Fruit fly (Drosophila melanogaster) whole organism, embryonic: ENCODE measurements around the gene pes.

Experiments
- CG10267 ChIP-seq: fragments of 200-800 bp; sonication (Bioruptor generic); optimal IDR thresholded peaks from 2 replicates; lab custom pipeline; 2018; ENCODE audit warnings: missing biosample characterization, mild to moderate bottlenecking, missing genetic modification characterization, moderate library complexity
- CG10462 ChIP-seq: fragments of 200-800 bp; sonication (Bioruptor generic); optimal IDR thresholded peaks from 2 replicates; lab custom pipeline; 2016; ENCODE audit warnings: missing biosample characterization, missing genetic modification characterization
- CG11696 ChIP-seq: fragments of 200-800 bp; sonication (Bioruptor generic); IDR thresholded peaks from 2 replicates; pipeline ENCODE4 v1.3.6; 2022; ENCODE audit warnings: missing biosample characterization, missing genetic modification characterization
- CG11723 ChIP-seq: fragments of 200-800 bp; sonication (Bioruptor generic); optimal IDR thresholded peaks from 2 replicates; lab custom pipeline; 2017; ENCODE audit warnings: missing biosample characterization, mild to moderate bottlenecking, missing genetic modification characterization
- CG15073 ChIP-seq: fragments of 200-800 bp; sonication (Bioruptor generic); optimal IDR thresholded peaks from 2 replicates; lab custom pipeline; 2016; ENCODE audit warnings: missing biosample characterization, missing genetic modification characterization
- CG17328 ChIP-seq: fragments of 200-800 bp; sonication (Bioruptor generic); IDR thresholded peaks from 2 replicates; pipeline ENCODE4 v1.3.6; 2022; ENCODE audit warnings: missing biosample characterization, missing genetic modification characterization
- CG1832 ChIP-seq: fragments of 200-800 bp; sonication (Bioruptor generic); optimal IDR thresholded peaks from 2 replicates; lab custom pipeline; 2017; ENCODE audit warnings: missing biosample characterization, mild to moderate bottlenecking, missing genetic modification characterization, inconsistent platforms
- CG2116 ChIP-seq: fragments of 200-800 bp; sonication (Bioruptor generic); optimal IDR thresholded peaks from 3 replicates; lab custom pipeline; 2018; ENCODE audit warnings: missing biosample characterization, mild to moderate bottlenecking, missing genetic modification characterization
- CG2202 ChIP-seq: fragments of 200-800 bp; sonication (Bioruptor generic); optimal IDR thresholded peaks from 2 replicates; lab custom pipeline; 2018; ENCODE audit warnings: missing biosample characterization, mild to moderate bottlenecking, missing genetic modification characterization
- CG2712 ChIP-seq: fragments of 200-800 bp; optimal IDR thresholded peaks from 3 replicates; lab custom pipeline; 2019; ENCODE audit warnings: missing biosample characterization, mild to moderate bottlenecking, missing genetic modification characterization, moderate library complexity
- CG34224 ChIP-seq: fragments of 200-800 bp; sonication (Bioruptor generic); IDR thresholded peaks from 3 replicates; pipeline ENCODE4 v1.3.6; 2022; ENCODE audit warnings: missing biosample characterization, missing genetic modification characterization; ENCODE audit not compliant: partially characterized antibody
- CG3838 ChIP-seq: fragments of 200-800 bp; sonication (Bioruptor generic); optimal IDR thresholded peaks from 3 replicates; lab custom pipeline; 2016; ENCODE audit warnings: missing biosample characterization, missing genetic modification characterization
- CG3847 ChIP-seq: fragments of 200-800 bp; sonication (Bioruptor generic); IDR thresholded peaks from 2 replicates; pipeline ENCODE4 v1.3.6; 2022; ENCODE audit warnings: missing biosample characterization, missing genetic modification characterization
- CG4360 ChIP-seq: fragments of 200-800 bp; sonication (Bioruptor generic); IDR thresholded peaks from 2 replicates; pipeline ENCODE4 v1.3.6; 2022; ENCODE audit warnings: missing biosample characterization, missing genetic modification characterization
- CG6272 ChIP-seq: fragments of 200-800 bp; sonication (Bioruptor generic); IDR thresholded peaks from 2 replicates; pipeline ENCODE4 v1.3.6; 2022; ENCODE audit warnings: missing biosample characterization, missing genetic modification characterization
- CG6654 ChIP-seq: fragments of 200-800 bp; sonication (Bioruptor generic); optimal IDR thresholded peaks from 2 replicates; lab custom pipeline; 2017; ENCODE audit warnings: missing biosample characterization, mild to moderate bottlenecking, missing genetic modification characterization
- CG6765 ChIP-seq: fragments of 200-800 bp; sonication (Bioruptor generic); optimal IDR thresholded peaks from 3 replicates; lab custom pipeline; 2017; ENCODE audit warnings: missing biosample characterization, mild to moderate bottlenecking, missing genetic modification characterization
- CG6791 ChIP-seq: fragments of 200-800 bp; sonication (Bioruptor generic); IDR thresholded peaks from 3 replicates; pipeline ENCODE4 v1.3.6; 2022; ENCODE audit warnings: missing biosample characterization, missing genetic modification characterization; ENCODE audit not compliant: partially characterized antibody
- CG7987 ChIP-seq: fragments of 200-800 bp; sonication (Bioruptor generic); optimal IDR thresholded peaks from 2 replicates; lab custom pipeline; 2018; ENCODE audit warnings: missing biosample characterization, mild to moderate bottlenecking, missing genetic modification characterization, moderate library complexity
- CG8924 ChIP-seq: fragments of 200-800 bp; optimal IDR thresholded peaks from 3 replicates; lab custom pipeline; 2019; ENCODE audit warnings: missing biosample characterization, mild to moderate bottlenecking, missing genetic modification characterization, moderate library complexity
- D ChIP-seq, 2 experiments: fragments of 200-800 bp in 1 of 2; fragments of >200 bp in 1 of 2; sonication (Bioruptor generic) in 1 of 2; optimal IDR thresholded peaks; 2 replicates in 1 of 2; 3 replicates in 1 of 2; lab custom pipeline; 2017; ENCODE audit warnings: mild to moderate bottlenecking in 1 of 2, missing biosample characterization in 1 of 2, missing genetic modification characterization in 1 of 2, missing genetic modification reagents in 1 of 2
- Dad ChIP-seq: fragments of 200-800 bp; sonication (Bioruptor generic); optimal IDR thresholded peaks from 3 replicates; lab custom pipeline; 2016; ENCODE audit warnings: missing biosample characterization, missing genetic modification characterization
- Dll ChIP-seq: fragments of 200-800 bp; sonication (Bioruptor generic); IDR thresholded peaks from 4 replicates; pipeline ENCODE4 v1.3.6; 2022; ENCODE audit warnings: missing biosample characterization, missing genetic modification characterization; ENCODE audit not compliant: partially characterized antibody
- Doc2 ChIP-seq: fragments of 200-800 bp; sonication (Bioruptor generic); IDR thresholded peaks from 2 replicates; pipeline ENCODE4 v1.3.6; 2022; ENCODE audit warnings: missing biosample characterization, missing genetic modification characterization
- Dref ChIP-seq: fragments of 200-800 bp; sonication (Bioruptor generic); IDR thresholded peaks from 2 replicates; pipeline ENCODE4 v1.3.6; 2022; ENCODE audit warnings: missing biosample characterization, missing genetic modification characterization
- Ets97D ChIP-seq: fragments of 200-800 bp; sonication (Bioruptor generic); optimal IDR thresholded peaks from 3 replicates; lab custom pipeline; 2016; ENCODE audit warnings: missing biosample characterization, missing genetic modification characterization
- Fer3 ChIP-seq: fragments of 200-800 bp; sonication (Bioruptor generic); optimal IDR thresholded peaks from 2 replicates; lab custom pipeline; 2018; ENCODE audit warnings: missing biosample characterization, mild to moderate bottlenecking, missing genetic modification characterization, moderate library complexity
- Gsc ChIP-seq: fragments of 200-800 bp; sonication (Bioruptor generic); IDR thresholded peaks from 2 replicates; pipeline ENCODE4 v1.3.6; 2022; ENCODE audit warnings: missing biosample characterization, missing genetic modification characterization
- H15 ChIP-seq: fragments of 200-800 bp; sonication (Bioruptor generic); IDR thresholded peaks from 3 replicates; pipeline ENCODE4 v1.3.6; 2022; ENCODE audit warnings: missing biosample characterization, missing genetic modification characterization
- HLH3B ChIP-seq: fragments of 200-800 bp; sonication (Bioruptor generic); IDR thresholded peaks from 2 replicates; pipeline ENCODE4 v1.3.6; 2022; ENCODE audit warnings: missing biosample characterization, missing genetic modification characterization
- Hand ChIP-seq: fragments of 200-800 bp; sonication (Bioruptor generic); optimal IDR thresholded peaks from 2 replicates; lab custom pipeline; 2017; ENCODE audit warnings: mild to moderate bottlenecking, missing biosample characterization, missing genetic modification reagents, missing genetic modification characterization
- Lhr ChIP-seq: fragments of 200-800 bp; sonication (Bioruptor generic); optimal IDR thresholded peaks from 3 replicates; lab custom pipeline; 2017; ENCODE audit warnings: mild to moderate bottlenecking, missing biosample characterization, missing genetic modification reagents, missing genetic modification characterization
- Spps ChIP-seq: fragments of 200-800 bp; sonication (Bioruptor generic); optimal IDR thresholded peaks from 2 replicates; lab custom pipeline; 2018; ENCODE audit warnings: missing biosample characterization, mild to moderate bottlenecking, missing genetic modification characterization
- croc ChIP-seq: fragments of 200-800 bp; sonication (Bioruptor generic); conservative IDR thresholded peaks from 3 replicates; pipeline ENCODE4 v1.3.6; 2022; ENCODE audit warnings: missing biosample characterization, missing genetic modification characterization
- danr ChIP-seq: fragments of 200-800 bp; sonication (Bioruptor generic); IDR thresholded peaks from 2 replicates; pipeline ENCODE4 v1.3.6; 2022; ENCODE audit warnings: missing biosample characterization, missing genetic modification characterization
- eyg ChIP-seq: fragments of 200-800 bp; sonication (Bioruptor generic); optimal IDR thresholded peaks from 3 replicates; lab custom pipeline; 2016; ENCODE audit warnings: missing biosample characterization, missing genetic modification characterization
- gro ChIP-seq: fragments of 200-800 bp; sonication (Bioruptor generic); optimal IDR thresholded peaks from 2 replicates; lab custom pipeline; 2016; ENCODE audit warnings: missing biosample characterization, missing genetic modification characterization
- klu ChIP-seq: fragments of 200-800 bp; sonication (Bioruptor generic); IDR thresholded peaks from 2 replicates; pipeline ENCODE4 v1.3.6; 2022; ENCODE audit warnings: missing biosample characterization, missing genetic modification characterization
- peb ChIP-seq: fragments of 200-800 bp; sonication (Bioruptor generic); IDR thresholded peaks from 2 replicates; pipeline ENCODE4 v1.3.6; 2022; ENCODE audit warnings: missing biosample characterization, missing genetic modification characterization
- prd ChIP-seq, 3 experiments: fragments of >200 bp in 2 of 3; fragments of 200-800 bp in 1 of 3; sonication (Bioruptor generic) in 1 of 3; optimal IDR thresholded peaks in 2 of 3; IDR thresholded peaks in 1 of 3; 2 replicates in 2 of 3; 3 replicates in 1 of 3; pipeline versions ENCODE4 v1.3.6 to Lab custom; 2017 to 2022; ENCODE audit warnings: missing biosample characterization in 1 of 3, missing genetic modification characterization in 1 of 3
- psq ChIP-seq: fragments of 200-800 bp; sonication (Bioruptor generic); optimal IDR thresholded peaks from 2 replicates; lab custom pipeline; 2017; ENCODE audit warnings: missing biosample characterization, missing genetic modification characterization
- row ChIP-seq: fragments of 200-800 bp; sonication (Bioruptor generic); IDR thresholded peaks from 3 replicates; pipeline ENCODE4 v1.3.6; 2022; ENCODE audit warnings: missing biosample characterization, missing genetic modification characterization
- schlank ChIP-seq: fragments of 200-800 bp; sonication (Bioruptor generic); optimal IDR thresholded peaks from 2 replicates; lab custom pipeline; 2018; ENCODE audit warnings: missing biosample characterization, mild to moderate bottlenecking, missing genetic modification characterization
- slbo ChIP-seq: fragments of 200-800 bp; sonication (Bioruptor generic); IDR thresholded peaks from 2 replicates; pipeline ENCODE4 v1.3.6; 2022; ENCODE audit warnings: missing biosample characterization, missing genetic modification characterization
- tgo ChIP-seq: fragments of 200-800 bp; sonication (Bioruptor generic); IDR thresholded peaks from 3 replicates; pipeline ENCODE4 v1.3.6; 2022; ENCODE audit warnings: missing biosample characterization, missing genetic modification characterization
- tio ChIP-seq: fragments of 200-800 bp; sonication (Bioruptor generic); optimal IDR thresholded peaks from 2 replicates; lab custom pipeline; 2017; ENCODE audit warnings: missing biosample characterization, missing genetic modification characterization, inconsistent platforms
- tna ChIP-seq: fragments of 200-800 bp; sonication (Bioruptor generic); IDR thresholded peaks from 2 replicates; pipeline ENCODE4 v1.3.6; 2022; ENCODE audit warnings: missing biosample characterization, missing genetic modification characterization; ENCODE audit not compliant: partially characterized antibody
- z ChIP-seq: fragments of 200-800 bp; sonication (Bioruptor generic); IDR thresholded peaks from 3 replicates; pipeline ENCODE4 v1.3.6; 2022; ENCODE audit warnings: missing biosample characterization, missing genetic modification characterization
- zfh1 ChIP-seq: fragments of 200-800 bp; sonication (Bioruptor generic); IDR thresholded peaks from 3 replicates; pipeline ENCODE4 v1.3.6; 2022; ENCODE audit warnings: missing biosample characterization, missing genetic modification characterization

pes gene

DNA sequence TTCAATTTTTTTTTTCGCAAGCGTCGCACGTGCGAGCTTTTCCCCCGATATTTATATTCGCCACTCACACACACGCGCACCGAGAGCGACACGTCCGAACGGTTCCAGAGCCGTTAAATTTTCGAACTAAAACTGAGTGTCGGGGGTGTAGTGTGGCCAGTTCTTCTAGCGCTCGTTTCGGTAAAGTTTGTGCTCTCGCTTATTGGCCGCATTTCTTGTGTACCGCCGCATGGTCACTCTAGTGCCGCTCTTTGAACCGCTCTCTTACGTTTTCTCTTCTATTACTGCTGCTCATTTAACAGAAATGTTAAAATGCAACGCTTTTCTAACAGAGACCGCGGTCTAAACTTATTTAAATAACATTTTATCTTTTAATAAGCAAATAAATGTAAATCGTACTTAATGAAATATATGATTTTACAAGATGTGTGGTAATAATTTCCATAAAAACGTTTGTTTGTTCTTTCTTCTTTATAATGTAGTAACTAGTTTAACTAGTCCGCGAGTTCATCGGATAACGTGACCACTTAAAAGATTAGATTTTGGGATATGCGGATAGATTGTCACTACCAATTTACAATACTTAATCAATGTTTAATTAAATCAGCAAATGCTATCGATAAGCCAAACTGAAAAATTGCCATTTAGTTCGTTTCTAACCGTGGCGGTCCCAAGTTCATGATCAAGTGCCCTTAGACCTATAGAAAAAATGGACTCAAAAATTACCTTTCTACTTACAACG lies 9.8 kb downstream of the pes start, which contains the start of gene Snoo (continued):
- TF ChIP-seq tio (GFP tag; lab: Kevin White, UChicago) (no peak), Lhr (GFP tag; lab: Kevin White, UChicago) (peak; percentile 57), slbo (peak; percentile 36), CG10267 (tag; lab: Kevin White, UChicago) (peak; percentile 12), CG8924 (peak; percentile 25), CG3838 (no peak), Doc2 (GFP tag; lab: Robert Waterston, UW) (no peak), tgo (GFP tag; lab: Robert Waterston, UW) (no peak), row (GFP tag; lab: Robert Waterston, UW) (peak; percentile 7; the same call in 1 of the 3 replicates), eyg (GFP tag; lab: Kevin White, UChicago) (no peak), CG2202 (tag; lab: Kevin White, UChicago) (no peak), CG6765 (no peak), CG7987 (GFP tag; lab: Kevin White, UChicago) (peak; percentile 29), prd (optimal IDR thresholded peaks at IDR 0.05; lab: Kevin White, UChicago) (no peak), prd (GFP tag; IDR thresholded peaks at IDR 0.05; lab: Robert Waterston, UW) (no peak), CG1832 (no peak), Ets97D (peak; percentile 10), CG2712 (peak; percentile 7), Dll (no peak), zfh1 (0 out of 3 replicates have a peak, but pooled peaks have one; percentile 6), CG34224 (GFP tag; lab: Robert Waterston, UW) (peak; percentile 46; the same call in 2 of the 3 replicates), peb (GFP tag; lab: Robert Waterston, UW) (no peak), CG17328 (peak; percentile 12; the same call in 1 of the 2 replicates), HLH3B (GFP tag; lab: Robert Waterston, UW) (no peak), CG6272 (GFP tag; lab: Robert Waterston, UW) (no peak), CG2116 (peak; percentile 35), Dad (GFP tag; lab: Kevin White, UChicago) (no peak), H15 (GFP tag; lab: Robert Waterston, UW) (no peak), D (optimal IDR thresholded peaks at IDR 0.05; lab: Kevin White, UChicago) (no peak), D (GFP tag; optimal IDR thresholded peaks at IDR 0.05; lab: Kevin White, UChicago) (no peak), Spps (tag; lab: Kevin White, UChicago) (no peak), croc (GFP tag; lab: Robert Waterston, UW) (no peak), danr (no peak), Gsc (GFP tag; lab: Robert Waterston, UW) (no peak), klu (no peak), CG11696 (no peak), z (no peak), CG6654 (no peak), CG3847 (GFP tag; lab: Robert Waterston, UW) (peak; percentile 63), CG15073 (GFP tag; lab: Kevin White, UChicago) (no peak), CG10462 (GFP tag; lab: Kevin White, UChicago) (no peak), CG4360 (GFP tag; lab: Robert Waterston, UW) (peak; percentile 48), gro (GFP tag; lab: Kevin White, UChicago) (peak; percentile 40), Fer3 (tag; lab: Kevin White, UChicago) (no peak), CG11723 (no peak), Hand (GFP tag; lab: Kevin White, UChicago) (peak; percentile 4), Dref (no peak), schlank (no peak), CG6791 (GFP tag; lab: Robert Waterston, UW) (peak; percentile 59; the same call in 1 of the 3 replicates), tna (GFP tag; lab: Robert Waterston, UW) (peak; percentile 12; the same call in 1 of the 2 replicates), psq (GFP tag; lab: Kevin White, UChicago) (no peak)
